Worm (Caenorhabditis elegans) whole organism, early embryonic: ENCODE data around the gene srt-70.

ENCODE experiments used
- B0310.2 ChIP-seq: sonication (generic microtip); optimal IDR thresholded peaks from 2 replicates; lab custom pipeline; 2016; ENCODE audit warnings: mild to moderate bottlenecking, missing genetic modification characterization, missing compliant biosample characterization
- F13C5.2 ChIP-seq: sonication (generic microtip); optimal IDR thresholded peaks from 2 replicates; lab custom pipeline; 2017; ENCODE audit warnings: mild to moderate bottlenecking, missing genetic modification characterization, inconsistent platforms, missing compliant biosample characterization
- aly-1 ChIP-seq: sonication (generic microtip); optimal IDR thresholded peaks from 2 replicates; lab custom pipeline; 2016; ENCODE audit warnings: missing genetic modification characterization, missing compliant biosample characterization
- ama-1 ChIP-seq: fragments of 150-350 bp; optimal IDR thresholded peaks from 2 replicates; lab custom pipeline; 2014
- ceh-13 ChIP-seq: fragments of 200-800 bp; sonication (Bioruptor generic); optimal IDR thresholded peaks from 2 replicates; lab custom pipeline; 2018; ENCODE audit warnings: mild to moderate bottlenecking, missing genetic modification characterization, missing compliant biosample characterization
- ceh-36 ChIP-seq: sonication (generic microtip); optimal IDR thresholded peaks from 2 replicates; lab custom pipeline; 2016; ENCODE audit warnings: missing genetic modification characterization, inconsistent platforms, missing compliant biosample characterization
- ets-7 ChIP-seq: sonication (generic microtip); optimal IDR thresholded peaks from 2 replicates; lab custom pipeline; 2016; ENCODE audit warnings: missing genotype, missing genetic modification characterization, missing compliant biosample characterization
- flt-1 ChIP-seq: fragments of 200-800 bp; sonication (Bioruptor generic); IDR thresholded peaks from 2 replicates; pipeline ENCODE4 v1.3.6; 2022; ENCODE audit warnings: missing genetic modification characterization, missing compliant biosample characterization
- hmbx-1 ChIP-seq: sonication (generic microtip); optimal IDR thresholded peaks from 2 replicates; lab custom pipeline; 2016; ENCODE audit warnings: mild to moderate bottlenecking, missing genetic modification characterization, missing compliant biosample characterization
- hmg-4 ChIP-seq: fragments of 200-800 bp; sonication (Bioruptor generic); optimal IDR thresholded peaks from 2 replicates; lab custom pipeline; 2018; ENCODE audit warnings: mild to moderate bottlenecking, missing genetic modification characterization, missing compliant biosample characterization
- hnd-1 ChIP-seq: sonication (generic microtip); optimal IDR thresholded peaks from 2 replicates; lab custom pipeline; 2016; ENCODE audit warnings: missing genetic modification characterization, missing compliant biosample characterization
- pes-1 ChIP-seq: fragments of 200-800 bp; sonication (Bioruptor generic); IDR thresholded peaks from 2 replicates; pipeline ENCODE4 v1.3.6; 2022; ENCODE audit warnings: missing genetic modification reagents, missing genetic modification characterization, missing compliant biosample characterization
- scrt-1 ChIP-seq: fragments of 200-800 bp; sonication (Bioruptor generic); IDR thresholded peaks from 2 replicates; pipeline ENCODE4 v1.3.6; 2022; ENCODE audit warnings: missing genetic modification characterization, missing compliant biosample characterization
- sea-1 ChIP-seq: fragments of 200-800 bp; sonication (Bioruptor generic); conservative IDR thresholded peaks from 2 replicates; pipeline ENCODE4 v1.3.6; 2022; ENCODE audit warnings: missing genetic modification characterization, missing compliant biosample characterization
- tbx-11 ChIP-seq: fragments of 200-800 bp; sonication (Bioruptor generic); IDR thresholded peaks from 2 replicates; pipeline ENCODE4 v1.3.6; 2022; ENCODE audit warnings: missing genetic modification characterization, missing compliant biosample characterization
- tbx-37 ChIP-seq: fragments of 200-800 bp; sonication (Bioruptor generic); conservative IDR thresholded peaks from 2 replicates; pipeline ENCODE4 v1.3.6; 2022; ENCODE audit warnings: missing genetic modification reagents, missing genetic modification characterization, missing compliant biosample characterization
- tra-4 ChIP-seq: sonication (generic microtip); optimal IDR thresholded peaks from 2 replicates; lab custom pipeline; 2017; ENCODE audit warnings: missing genetic modification characterization, missing compliant biosample characterization

The srt-70 gene

ce11 chrV:5259448-5259847 lies at the start of gene srt-70:
Gene srt-70, minus strand, starts transcription at chrV:5259548.
- TF ChIP-seq F13C5.2 (tag; lab: Kevin White, UChicago): no peak
- TF ChIP-seq hmg-4 (GFP tag; lab: Kevin White, UChicago): no peak
- TF ChIP-seq hnd-1 (tag; lab: Kevin White, UChicago): no peak
- no peak for TF ChIP-seq ceh-13 (GFP tag; lab: Kevin White, UChicago)
- TF ChIP-seq ets-7 (tag; lab: Kevin White, UChicago): no peak
- no peak for TF ChIP-seq tbx-11 (GFP tag; lab: Robert Waterston, UW)
- TF ChIP-seq sea-1 (GFP tag; lab: Robert Waterston, UW): no peak
- TF ChIP-seq tra-4 (tag; lab: Kevin White, UChicago): no peak
- TF ChIP-seq ama-1: no peak
- TF ChIP-seq flt-1: no peak

ce11 chrV:5304366-5304765 lies 45.0 kb upstream of the srt-70 start:
- TF ChIP-seq aly-1 (no peak), scrt-1 (GFP tag; lab: Robert Waterston, UW) (no peak), tbx-11 (GFP tag; lab: Robert Waterston, UW) (no peak), ceh-36 (tag; lab: Kevin White, UChicago) (no peak), pes-1 (GFP tag; lab: Robert Waterston, UW) (no peak), ama-1 (no peak), F13C5.2 (tag; lab: Kevin White, UChicago) (no peak), ets-7 (tag; lab: Kevin White, UChicago) (no peak), B0310.2 (tag; lab: Kevin White, UChicago) (no peak), flt-1 (no peak), tbx-37 (GFP tag; lab: Robert Waterston, UW) (no peak), hnd-1 (tag; lab: Kevin White, UChicago) (no peak), hmbx-1 (tag; lab: Kevin White, UChicago) (no peak), hmg-4 (GFP tag; lab: Kevin White, UChicago) (no peak), ceh-13 (GFP tag; lab: Kevin White, UChicago) (no peak)

- no peak for TF ChIP-seq F13C5.2 (tag; lab: Kevin White, UChicago)
- no peak for TF ChIP-seq flt-1
- no peak for TF ChIP-seq ets-7 (tag; lab: Kevin White, UChicago)
- no peak for TF ChIP-seq tbx-11 (GFP tag; lab: Robert Waterston, UW)
- TF ChIP-seq hmbx-1 (tag; lab: Kevin White, UChicago): no peak
- no peak for TF ChIP-seq ama-1
- TF ChIP-seq hmg-4 (GFP tag; lab: Kevin White, UChicago): no peak
- TF ChIP-seq ceh-13 (GFP tag; lab: Kevin White, UChicago): no peak
- TF ChIP-seq tra-4 (tag; lab: Kevin White, UChicago): no peak
- no peak for TF ChIP-seq ceh-36 (tag; lab: Kevin White, UChicago)
- TF ChIP-seq aly-1: no peak
- no peak for TF ChIP-seq B0310.2 (tag; lab: Kevin White, UChicago)
- no peak for TF ChIP-seq tbx-37 (GFP tag; lab: Robert Waterston, UW)
- TF ChIP-seq scrt-1 (GFP tag; lab: Robert Waterston, UW): no peak
- no peak for TF ChIP-seq pes-1 (GFP tag; lab: Robert Waterston, UW)
Observed at ce11 chrV:5303389-5303788, 44.0 kb upstream of the srt-70 start, which contains the start of gene ncx-2. Gene ncx-2, plus strand, starts transcription at chrV:5303689.

ce11 chrV:5301226-5301625 lies 41.9 kb upstream of the srt-70 start:
- no peak for TF ChIP-seq tbx-11 (GFP tag; lab: Robert Waterston, UW)
- no peak for TF ChIP-seq hmg-4 (GFP tag; lab: Kevin White, UChicago)

- TF ChIP-seq aly-1: no peak
- no peak for TF ChIP-seq ceh-36 (tag; lab: Kevin White, UChicago)
- TF ChIP-seq pes-1 (GFP tag; lab: Robert Waterston, UW): no peak
- no peak for TF ChIP-seq ets-7 (tag; lab: Kevin White, UChicago)
- no peak for TF ChIP-seq ama-1
- TF ChIP-seq flt-1: no peak
- TF ChIP-seq sea-1 (GFP tag; lab: Robert Waterston, UW): no peak
- no peak for TF ChIP-seq hmbx-1 (tag; lab: Kevin White, UChicago)
- TF ChIP-seq B0310.2 (tag; lab: Kevin White, UChicago): no peak
- TF ChIP-seq F13C5.2 (tag; lab: Kevin White, UChicago): no peak
- TF ChIP-seq scrt-1 (GFP tag; lab: Robert Waterston, UW): no peak
Observed at ce11 chrV:5297740-5298139, 38.4 kb upstream of the srt-70 start.

ce11 chrV:5295940-5296339 lies 36.6 kb upstream of the srt-70 start:
- TF ChIP-seq scrt-1 (GFP tag; lab: Robert Waterston, UW) (no peak), sea-1 (GFP tag; lab: Robert Waterston, UW) (no peak), tbx-11 (GFP tag; lab: Robert Waterston, UW) (no peak), hmg-4 (GFP tag; lab: Kevin White, UChicago) (no peak), ets-7 (tag; lab: Kevin White, UChicago) (no peak), hmbx-1 (tag; lab: Kevin White, UChicago) (no peak), tbx-37 (GFP tag; lab: Robert Waterston, UW) (no peak), tra-4 (tag; lab: Kevin White, UChicago) (no peak), B0310.2 (tag; lab: Kevin White, UChicago) (no peak), pes-1 (GFP tag; lab: Robert Waterston, UW) (no peak), ceh-36 (tag; lab: Kevin White, UChicago) (no peak), hnd-1 (tag; lab: Kevin White, UChicago) (no peak), flt-1 (no peak), ceh-13 (GFP tag; lab: Kevin White, UChicago) (no peak), aly-1 (no peak), F13C5.2 (tag; lab: Kevin White, UChicago) (no peak), ama-1 (no peak)

ce11 chrV:5288676-5289075 lies 29.3 kb upstream of the srt-70 start:
- no peak for TF ChIP-seq hmbx-1 (tag; lab: Kevin White, UChicago)
- no peak for TF ChIP-seq hnd-1 (tag; lab: Kevin White, UChicago)
- no peak for TF ChIP-seq ets-7 (tag; lab: Kevin White, UChicago)
- TF ChIP-seq hmg-4 (GFP tag; lab: Kevin White, UChicago): no peak
- TF ChIP-seq ceh-13 (GFP tag; lab: Kevin White, UChicago): no peak
- TF ChIP-seq tra-4 (tag; lab: Kevin White, UChicago): no peak
- TF ChIP-seq scrt-1 (GFP tag; lab: Robert Waterston, UW): no peak
- TF ChIP-seq B0310.2 (tag; lab: Kevin White, UChicago): no peak
- no peak for TF ChIP-seq tbx-37 (GFP tag; lab: Robert Waterston, UW)
